Fruit fly (Drosophila melanogaster) whole organism, wandering third instar larva: ENCODE data around the gene Tti1.

Experiments used
- Abd-B ChIP-seq: fragments of >200 bp; optimal IDR thresholded peaks from 2 replicates; lab custom pipeline; 2017; ENCODE audit warnings: missing biosample characterization, missing genetic modification characterization
- CG32264 ChIP-seq: fragments of 200-800 bp; sonication (Bioruptor generic); optimal IDR thresholded peaks from 2 replicates; lab custom pipeline; 2016; ENCODE audit warnings: missing biosample characterization, missing genetic modification characterization
- CG9705 ChIP-seq: fragments of 200-800 bp; sonication (Bioruptor generic); optimal IDR thresholded peaks from 2 replicates; lab custom pipeline; 2018; ENCODE audit warnings: missing biosample characterization, mild to moderate bottlenecking, missing genetic modification characterization
- CrebA ChIP-seq: fragments of 200-800 bp; sonication (Bioruptor generic); optimal IDR thresholded peaks from 2 replicates; lab custom pipeline; 2016; ENCODE audit warnings: missing biosample characterization, mild to moderate bottlenecking, missing genetic modification characterization, borderline replicate concordance
- Dfd ChIP-seq: fragments of >200 bp; optimal IDR thresholded peaks from 2 replicates; lab custom pipeline; 2017; ENCODE audit warnings: missing biosample characterization, missing genetic modification characterization
- Dif ChIP-seq: fragments of 200-275, 200-300 bp; sonication (Bioruptor generic); optimal IDR thresholded peaks from 2 replicates; lab custom pipeline; 2018; ENCODE audit warnings: missing biosample characterization, missing genetic modification characterization; ENCODE audit not compliant: partially characterized antibody
- GATAd ChIP-seq: sonication (Bioruptor generic); optimal IDR thresholded peaks from 2 replicates; lab custom pipeline; 2016; ENCODE audit warnings: missing biosample characterization, missing genetic modification characterization
- HLH106 ChIP-seq: fragments of 200-800 bp; optimal IDR thresholded peaks from 3 replicates; lab custom pipeline; 2019; ENCODE audit warnings: missing biosample characterization, mild to moderate bottlenecking, missing genetic modification characterization, moderate library complexity
- Hr78 ChIP-seq: fragments of >200 bp; optimal IDR thresholded peaks from 2 replicates; lab custom pipeline; 2017; ENCODE audit warnings: missing biosample characterization, missing genetic modification characterization
- Hr83 ChIP-seq: fragments of 200-300 bp; sonication (Bioruptor generic); optimal IDR thresholded peaks from 2 replicates; lab custom pipeline; 2016; ENCODE audit warnings: missing biosample characterization, mild to moderate bottlenecking, missing genetic modification characterization, moderate library complexity; ENCODE audit not compliant: poor library complexity, severe bottlenecking
- Jra ChIP-seq: sonication (Bioruptor generic); optimal IDR thresholded peaks from 2 replicates; lab custom pipeline; 2016; ENCODE audit warnings: missing biosample characterization, missing genetic modification characterization
- Mio ChIP-seq: sonication (Bioruptor generic); optimal IDR thresholded peaks from 2 replicates; lab custom pipeline; 2016; ENCODE audit warnings: missing biosample characterization, missing genetic modification characterization
- Myc ChIP-seq: fragments of >200 bp; optimal IDR thresholded peaks from 2 replicates; lab custom pipeline; 2017
- N ChIP-seq: fragments of >200 bp; optimal IDR thresholded peaks from 2 replicates; lab custom pipeline; 2018; ENCODE audit warnings: missing biosample characterization, missing external identifiers, missing genetic modification characterization
- OdsH ChIP-seq: fragments of 200-800 bp; sonication (Bioruptor generic); optimal IDR thresholded peaks from 2 replicates; lab custom pipeline; 2016; ENCODE audit warnings: missing biosample characterization, mild to moderate bottlenecking, missing genetic modification characterization
- Rel ChIP-seq, 2 experiments: fragments of 200-800 bp; sonication (Bioruptor generic) in 1 of 2; optimal IDR thresholded peaks; 2 replicates in 1 of 2; 3 replicates in 1 of 2; lab custom pipeline; 2016 to 2019; ENCODE audit warnings: mild to moderate bottlenecking in 2 of 2, missing biosample characterization in 2 of 2, missing genetic modification characterization in 2 of 2, moderate library complexity in 1 of 2
- Sp1 ChIP-seq: fragments of 200-800 bp; sonication (Bioruptor generic); optimal IDR thresholded peaks from 3 replicates; lab custom pipeline; 2019; ENCODE audit warnings: missing biosample characterization, mild to moderate bottlenecking, missing genetic modification characterization, moderate library complexity
- Vsx2 ChIP-seq: fragments of 200-300, 225-300 bp; sonication (Bioruptor generic); optimal IDR thresholded peaks from 2 replicates; lab custom pipeline; 2018; ENCODE audit warnings: missing biosample characterization, missing genetic modification characterization; ENCODE audit not compliant: partially characterized antibody
- br ChIP-seq: fragments of 200-800 bp; sonication (Bioruptor generic); optimal IDR thresholded peaks from 2 replicates; lab custom pipeline; 2016; ENCODE audit warnings: missing biosample characterization, missing genetic modification characterization
- dl ChIP-seq, 2 experiments: fragments of 175-275, 200-275 bp in 1 of 2; fragments of 200-275 bp in 1 of 2; sonication (Bioruptor generic); optimal IDR thresholded peaks; lab custom pipeline; 2018; ENCODE audit warnings: mild to moderate bottlenecking in 2 of 2, missing biosample characterization in 2 of 2, missing genetic modification characterization in 2 of 2, moderate library complexity in 2 of 2; ENCODE audit not compliant: partially characterized antibody in 2 of 2, insufficient read depth in 1 of 2
- dmrt93B ChIP-seq: fragments of 200-800 bp; sonication (Bioruptor generic); optimal IDR thresholded peaks from 2 replicates; lab custom pipeline; 2018; ENCODE audit warnings: missing biosample characterization, mild to moderate bottlenecking, missing genetic modification characterization
- dsf ChIP-seq: sonication (Bioruptor generic); optimal IDR thresholded peaks from 2 replicates; lab custom pipeline; 2016; ENCODE audit warnings: missing biosample characterization, missing genetic modification characterization, borderline replicate concordance
- ey ChIP-seq: fragments of 200-800 bp; sonication (Bioruptor generic); optimal IDR thresholded peaks from 2 replicates; lab custom pipeline; 2016; ENCODE audit warnings: missing biosample characterization, missing genetic modification characterization
- foxo ChIP-seq, 2 experiments: fragments of 200-800 bp; sonication (Bioruptor generic); optimal IDR thresholded peaks; 2 replicates in 1 of 2; 3 replicates in 1 of 2; lab custom pipeline; 2016 to 2017; ENCODE audit warnings: missing biosample characterization in 2 of 2, missing genetic modification characterization in 2 of 2
- fru ChIP-seq: fragments of 200-800 bp; sonication (Bioruptor generic); optimal IDR thresholded peaks from 3 replicates; lab custom pipeline; 2016; ENCODE audit warnings: missing biosample characterization, mild to moderate bottlenecking, missing genetic modification characterization
- h ChIP-seq: fragments of 200-800 bp; sonication (Bioruptor generic); optimal IDR thresholded peaks from 3 replicates; lab custom pipeline; 2016; ENCODE audit warnings: missing biosample characterization, mild to moderate bottlenecking, missing genetic modification characterization
- jim ChIP-seq: fragments of 175-275, 200-325 bp; sonication (Bioruptor generic); optimal IDR thresholded peaks from 2 replicates; lab custom pipeline; 2016; ENCODE audit warnings: missing biosample characterization, mild to moderate bottlenecking, missing genetic modification characterization
- lola ChIP-seq: fragments of >200 bp; optimal IDR thresholded peaks from 2 replicates; lab custom pipeline; 2017; ENCODE audit warnings: missing biosample characterization, missing genetic modification characterization
- pan ChIP-seq: fragments of >200 bp; optimal IDR thresholded peaks from 2 replicates; lab custom pipeline; 2017
- psq ChIP-seq: fragments of 200-800 bp; sonication (Bioruptor generic); optimal IDR thresholded peaks from 3 replicates; lab custom pipeline; 2017; ENCODE audit warnings: missing biosample characterization, mild to moderate bottlenecking, missing genetic modification characterization, moderate library complexity
- rgr ChIP-seq: fragments of 200-800 bp; sonication (Bioruptor generic); optimal IDR thresholded peaks from 3 replicates; lab custom pipeline; 2016; ENCODE audit warnings: missing biosample characterization, mild to moderate bottlenecking, missing genetic modification characterization
- sage ChIP-seq: fragments of 200-800 bp; sonication (Bioruptor generic); optimal IDR thresholded peaks from 2 replicates; lab custom pipeline; 2016; ENCODE audit warnings: missing biosample characterization, mild to moderate bottlenecking, missing genetic modification characterization
- sv ChIP-seq: fragments of 200-800 bp; sonication (Bioruptor generic); optimal IDR thresholded peaks from 3 replicates; lab custom pipeline; 2016; ENCODE audit warnings: missing biosample characterization, missing genetic modification characterization
- tai ChIP-seq: sonication (Bioruptor generic); optimal IDR thresholded peaks from 2 replicates; lab custom pipeline; 2016; ENCODE audit warnings: missing biosample characterization, missing genetic modification characterization
- usp ChIP-seq: fragments of >200 bp; optimal IDR thresholded peaks from 2 replicates; lab custom pipeline; 2017; ENCODE audit warnings: missing biosample characterization, missing genetic modification characterization
- woc ChIP-seq: sonication (Bioruptor generic); optimal IDR thresholded peaks from 2 replicates; lab custom pipeline; 2016; ENCODE audit warnings: missing biosample characterization, mild to moderate bottlenecking, missing genetic modification characterization

Gene Tti1

dm6 chr3R:9777941-9778360 is 23.5 kb upstream of the Tti1 start, which contains the start of gene RpS29 (continued):
- TF ChIP-seq CG9705 (GFP tag; lab: Kevin White, UChicago) (peak; percentile 85), foxo (GFP tag; optimal IDR thresholded peaks at IDR 0.05; lab: Kevin White, UChicago) (peak in 1 of 2 experiments; percentile 91), Mio (GFP tag; lab: Kevin White, UChicago) (no peak), CrebA (GFP tag; lab: Kevin White, UChicago) (no peak), jim (GFP tag; lab: Kevin White, UChicago) (peak; percentile 92), usp (GFP tag; lab: Kevin White, UChicago) (no peak), Myc (lab: Kevin White, UChicago) (peak; percentile 70), rgr (GFP tag; lab: Kevin White, UChicago) (peak; percentile 87), sage (GFP tag; lab: Kevin White, UChicago) (no peak)

dm6 chr3R:9774821-9775220 is 20.3 kb upstream of the Tti1 start, which contains the start of gene topi:
TSS of gene topi (plus strand) at chr3R:9775121.
- TF ChIP-seq OdsH (GFP tag; lab: Kevin White, UChicago) (no peak), Jra (GFP tag; lab: Kevin White, UChicago) (no peak), rgr (GFP tag; lab: Kevin White, UChicago) (no peak), CrebA (GFP tag; lab: Kevin White, UChicago) (no peak), fru (GFP tag; lab: Kevin White, UChicago) (no peak), dsf (GFP tag; lab: Kevin White, UChicago) (no peak), tai (no peak), Dfd (GFP tag; lab: Kevin White, UChicago) (no peak), dmrt93B (GFP tag; lab: Kevin White, UChicago) (no peak), Rel (GFP tag; optimal IDR thresholded peaks at IDR 0.05; lab: Kevin White, UChicago) (no peak), Rel (tag; optimal IDR thresholded peaks at IDR 0.05; lab: Kevin White, UChicago) (no peak), foxo (GFP tag; optimal IDR thresholded peaks at IDR 0.05; lab: Kevin White, UChicago) (no peak), h (GFP tag; lab: Kevin White, UChicago) (no peak), Mio (GFP tag; lab: Kevin White, UChicago) (no peak), CG9705 (GFP tag; lab: Kevin White, UChicago) (no peak), Myc (lab: Kevin White, UChicago) (no peak), lola (GFP tag; lab: Kevin White, UChicago) (no peak), Hr83 (GFP tag; lab: Kevin White, UChicago) (no peak), ey (no peak)

- TF ChIP-seq rgr (GFP tag; lab: Kevin White, UChicago) = peak; percentile 4
- TF ChIP-seq Hr83 (GFP tag; lab: Kevin White, UChicago) = peak; percentile 12
- peak; percentile 27 for TF ChIP-seq Sp1 (GFP tag; lab: Kevin White, UChicago)
- no peak for TF ChIP-seq Rel (GFP tag; optimal IDR thresholded peaks at IDR 0.05; lab: Kevin White, UChicago)
- TF ChIP-seq Rel (tag; optimal IDR thresholded peaks at IDR 0.05; lab: Kevin White, UChicago) = peak; percentile 93
- no peak for TF ChIP-seq foxo (GFP tag; optimal IDR thresholded peaks at IDR 0.05; lab: Kevin White, UChicago)
- TF ChIP-seq Jra (GFP tag; lab: Kevin White, UChicago) = peak; percentile 8
- peak; percentile 17 for TF ChIP-seq OdsH (GFP tag; lab: Kevin White, UChicago)
- TF ChIP-seq h (GFP tag; lab: Kevin White, UChicago) = peak; percentile 5
- TF ChIP-seq sv (GFP tag; lab: Kevin White, UChicago) = no peak
- TF ChIP-seq br (GFP tag; lab: Kevin White, UChicago) = peak; percentile 24
- TF ChIP-seq CG9705 (GFP tag; lab: Kevin White, UChicago) = no peak
Observed at dm6 chr3R:9774147-9774546, 19.7 kb upstream of the Tti1 start, which contains the start of gene Whamy. TSS of gene Whamy (minus strand) at chr3R:9774419.

- peak; percentile 98 for TF ChIP-seq fru (GFP tag; lab: Kevin White, UChicago)
- peak; percentile 89 for TF ChIP-seq Rel (GFP tag; optimal IDR thresholded peaks at IDR 0.05; lab: Kevin White, UChicago)
- peak; percentile 87 for TF ChIP-seq Rel (tag; optimal IDR thresholded peaks at IDR 0.05; lab: Kevin White, UChicago)
- TF ChIP-seq psq = peak; percentile 94
- peak; percentile 86 for TF ChIP-seq GATAd (GFP tag; lab: Kevin White, UChicago)
- peak; percentile 88 for TF ChIP-seq CG9705 (GFP tag; lab: Kevin White, UChicago)
- TF ChIP-seq Vsx2 (GFP tag; lab: Kevin White, UChicago) = no peak
- TF ChIP-seq N (GFP tag; lab: Kevin White, UChicago) = no peak
- peak; percentile 92 for TF ChIP-seq CG32264
- peak; percentile 87 for TF ChIP-seq dsf (GFP tag; lab: Kevin White, UChicago)
- TF ChIP-seq rgr (GFP tag; lab: Kevin White, UChicago) = peak; percentile 99
- TF ChIP-seq Hr78 (GFP tag; lab: Kevin White, UChicago) = no peak
- TF ChIP-seq lola (GFP tag; lab: Kevin White, UChicago) = no peak
- TF ChIP-seq Hr83 (GFP tag; lab: Kevin White, UChicago) = peak; percentile 41
- no peak for TF ChIP-seq Abd-B (GFP tag; lab: Kevin White, UChicago)
- TF ChIP-seq h (GFP tag; lab: Kevin White, UChicago) = peak; percentile 99
- peak; percentile 5 for TF ChIP-seq jim (GFP tag; lab: Kevin White, UChicago)
- TF ChIP-seq HLH106 (tag; lab: Kevin White, UChicago) = peak; percentile 95
- TF ChIP-seq Dif (GFP tag; lab: Kevin White, UChicago) = no peak
- no peak for TF ChIP-seq CrebA (GFP tag; lab: Kevin White, UChicago)
- peak; percentile 53 to 99 for TF ChIP-seq foxo (GFP tag; optimal IDR thresholded peaks at IDR 0.05; lab: Kevin White, UChicago)
- TF ChIP-seq sage (GFP tag; lab: Kevin White, UChicago) = peak; percentile 95
- TF ChIP-seq dmrt93B (GFP tag; lab: Kevin White, UChicago) = peak; percentile 82
- TF ChIP-seq pan (lab: Kevin White, UChicago) = no peak
- TF ChIP-seq br (GFP tag; lab: Kevin White, UChicago) = peak; percentile 97
- peak; percentile 96 for TF ChIP-seq Sp1 (GFP tag; lab: Kevin White, UChicago)
- no peak for TF ChIP-seq Dfd (GFP tag; lab: Kevin White, UChicago)
- no peak for TF ChIP-seq Myc (lab: Kevin White, UChicago)
- no peak for TF ChIP-seq tai
- peak; percentile 97 for TF ChIP-seq woc (GFP tag; lab: Kevin White, UChicago)
- no peak for TF ChIP-seq dl (GFP tag; optimal IDR thresholded peaks at IDR 0.05; lab: Kevin White, UChicago; ENCODE audit: insufficient read depth in 1 of 2, partially characterized antibody in 2 of 2)
- peak; percentile 91 for TF ChIP-seq sv (GFP tag; lab: Kevin White, UChicago)
Observed at dm6 chr3R:9771519-9771972, 17.1 kb upstream of the Tti1 start, which contains the start of gene CG9471. TSS of gene CG9471 (minus strand) at chr3R:9771542.
